Comparison of ENCODE assay signal across 2 fruit fly cellular contexts in the genomic region with DNA sequence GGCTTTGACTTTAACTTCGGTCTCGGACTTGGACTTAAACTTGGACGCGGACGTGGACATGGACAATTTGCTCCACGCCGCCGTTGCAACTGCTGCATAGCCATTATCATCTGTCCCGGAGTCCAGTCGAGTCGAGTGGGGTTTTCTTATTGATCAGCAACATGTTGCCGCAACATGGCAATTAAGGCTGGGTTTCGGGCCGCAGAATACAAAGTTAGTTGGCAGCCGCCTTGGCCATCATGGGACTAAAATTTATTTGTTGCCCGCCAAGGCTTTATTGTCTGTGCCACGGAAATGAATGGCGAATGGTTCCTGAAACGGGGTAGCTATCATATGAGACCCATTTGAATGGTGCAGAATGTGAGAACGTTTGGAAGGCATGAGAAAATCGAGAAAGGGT.
TF ChIP-seq lines count a peak whose summit lies in the region.

No protein-coding gene starts in this region.

- no peak for TF ChIP-seq CTCF in whole organism, embryonic (GFP tag; optimal IDR thresholded peaks at IDR 0.05; lab: Kevin White, UChicago)

TF ChIP-seq in whole organism, embryonic, 481 proteins besides CTCF, POLR2A, EP300 and RAD21:
- TF ChIP-seq CG15479 (GFP tag; optimal IDR thresholded peaks at IDR 0.05; lab: Kevin White, UChicago), result no peak
- no peak for TF ChIP-seq CG17912 (GFP tag; optimal IDR thresholded peaks at IDR 0.05; lab: Kevin White, UChicago)
- TF ChIP-seq pita (GFP tag; optimal IDR thresholded peaks at IDR 0.05; lab: Kevin White, UChicago), result no peak
- no peak for TF ChIP-seq sim (GFP tag; IDR thresholded peaks at IDR 0.05; lab: Robert Waterston, UW)
- TF ChIP-seq stwl (tag; optimal IDR thresholded peaks at IDR 0.05; lab: Kevin White, UChicago), result no peak
- peak; percentile 87 for TF ChIP-seq CG11504 (tag; optimal IDR thresholded peaks at IDR 0.05; lab: Kevin White, UChicago)
TF ChIP-seq in whole organism, embryonic: peak in this region for 1.

TF ChIP-seq in whole organism, prepupa, 60 proteins besides CTCF, POLR2A, EP300 and RAD21:
- no peak for TF ChIP-seq CG3919 (GFP tag; optimal IDR thresholded peaks at IDR 0.05; lab: Kevin White, UChicago)
- TF ChIP-seq CG6163 (GFP tag; IDR thresholded peaks at IDR 0.05; lab: Robert Waterston, UW), result 0 out of 3 replicates have a peak, but pooled peaks have one; percentile 10
- no peak for TF ChIP-seq Smox (GFP tag; optimal IDR thresholded peaks at IDR 0.05; lab: Kevin White, UChicago)
- no peak for TF ChIP-seq lz (GFP tag; optimal IDR thresholded peaks at IDR 0.05; lab: Kevin White, UChicago)
- peak; percentile 86 for TF ChIP-seq dsx (GFP tag; optimal IDR thresholded peaks at IDR 0.05; lab: Kevin White, UChicago; ENCODE audit: poor library complexity, severe bottlenecking)
